Worm (Caenorhabditis elegans) whole organism, L4 larva: ENCODE measurements around the gene R07E5.11.
A peak's percentile ranks its signal among the peaks of the same experiment; 100 is the strongest.

Source experiments
- D1046.2 ChIP-seq: fragments of 200-800 bp; sonication (Bioruptor generic); IDR thresholded peaks from 2 replicates; pipeline ENCODE4 v1.3.6; 2022; ENCODE audit warnings: missing genetic modification characterization, missing compliant biosample characterization
- F10B5.3 ChIP-seq: sonication (generic microtip); optimal IDR thresholded peaks from 2 replicates; lab custom pipeline; 2016; ENCODE audit warnings: mild to moderate bottlenecking, missing genetic modification characterization, missing compliant biosample characterization
- F26F4.8 ChIP-seq: fragments of 200-800 bp; sonication (Bioruptor generic); conservative IDR thresholded peaks from 2 replicates; pipeline ENCODE4 v1.3.6; 2022; ENCODE audit warnings: missing genetic modification characterization, missing compliant biosample characterization
- F37D6.2 ChIP-seq: sonication (generic microtip); optimal IDR thresholded peaks from 2 replicates; lab custom pipeline; 2016; ENCODE audit warnings: mild to moderate bottlenecking, missing genetic modification characterization, missing compliant biosample characterization
- F49E8.2 ChIP-seq: sonication (generic microtip); optimal IDR thresholded peaks from 2 replicates; lab custom pipeline; 2016; ENCODE audit warnings: missing compliant biosample characterization, mild to moderate bottlenecking, missing genetic modification characterization, borderline replicate concordance
- T26A8.4 ChIP-seq: fragments of 200-800 bp; sonication (Bioruptor generic); IDR thresholded peaks from 2 replicates; pipeline ENCODE4 v1.3.6; 2022; ENCODE audit warnings: missing genetic modification characterization, missing compliant biosample characterization
- Y48G9A.11 ChIP-seq: fragments of 200-800 bp; sonication (Bioruptor generic); IDR thresholded peaks from 2 replicates; pipeline ENCODE4 v1.3.6; 2022; ENCODE audit warnings: missing genetic modification reagents, missing genetic modification characterization, missing compliant biosample characterization
- Y5F2A.4 ChIP-seq: fragments of 200-800 bp; sonication (Bioruptor generic); optimal IDR thresholded peaks from 2 replicates; lab custom pipeline; 2018; ENCODE audit warnings: mild to moderate bottlenecking, missing genetic modification characterization, missing compliant biosample characterization
- Y75B8A.6 ChIP-seq: fragments of 200-800 bp; sonication (Bioruptor generic); IDR thresholded peaks from 2 replicates; pipeline ENCODE4 v1.3.6; 2022; ENCODE audit warnings: missing genetic modification reagents, missing genetic modification characterization, missing compliant biosample characterization
- ZK337.2 ChIP-seq: fragments of 200-800 bp; sonication (Bioruptor generic); IDR thresholded peaks from 2 replicates; pipeline ENCODE4 v1.3.6; 2022; ENCODE audit warnings: missing genetic modification reagents, missing genetic modification characterization, missing compliant biosample characterization
- aha-1 ChIP-seq: fragments of 150-350 bp; peaks from one replicate; lab custom pipeline; 2014; ENCODE audit warnings: missing biosample characterization, missing genetic modification characterization
- ama-1 ChIP-seq: fragments of 150-350 bp; optimal IDR thresholded peaks from 2 replicates; lab custom pipeline; 2014; ENCODE audit warnings: inconsistent platforms, mixed read lengths
- ceh-44 ChIP-seq: fragments of 200-800 bp; sonication (Bioruptor generic); IDR thresholded peaks from 2 replicates; pipeline ENCODE4 v1.3.6; 2022; ENCODE audit warnings: missing genetic modification reagents, missing genetic modification characterization, missing compliant biosample characterization
- ceh-82 ChIP-seq: sonication (generic microtip); optimal IDR thresholded peaks from 2 replicates; lab custom pipeline; 2017; ENCODE audit warnings: missing biosample characterization, missing genetic modification characterization
- cey-2 ChIP-seq: sonication (generic microtip); optimal IDR thresholded peaks from 3 replicates; lab custom pipeline; 2017; ENCODE audit warnings: missing genetic modification characterization, mild to moderate bottlenecking, missing compliant biosample characterization, antibody characterized with exemption, borderline replicate concordance; ENCODE audit not compliant: insufficient read depth
- ctbp-1 ChIP-seq: fragments of 200-800 bp; sonication (Bioruptor generic); IDR thresholded peaks from 2 replicates; pipeline ENCODE4 v1.3.6; 2022; ENCODE audit warnings: missing genetic modification reagents, missing genetic modification characterization, missing compliant biosample characterization
- daf-12 ChIP-seq: fragments of 150-350 bp; optimal IDR thresholded peaks from 2 replicates; lab custom pipeline; 2014; ENCODE audit warnings: missing biosample characterization, missing genetic modification reagents, missing genetic modification characterization
- daf-16 ChIP-seq, 3 experiments: sonication (generic microtip); optimal IDR thresholded peaks; 2 replicates each; lab custom pipeline; 2016 to 2017; ENCODE audit warnings: missing genetic modification characterization in 3 of 3, missing genetic modification reagents in 3 of 3, mild to moderate bottlenecking in 2 of 3, missing compliant biosample characterization in 2 of 3, missing biosample characterization in 1 of 3, moderate library complexity in 1 of 3
- daf-19 ChIP-seq: fragments of 200-800 bp; sonication (Bioruptor generic); conservative IDR thresholded peaks from 2 replicates; pipeline ENCODE4 v1.3.6; 2022; ENCODE audit warnings: missing genetic modification characterization, missing compliant biosample characterization
- dmd-6 ChIP-seq: fragments of 200-800 bp; sonication (Bioruptor generic); IDR thresholded peaks from 2 replicates; pipeline ENCODE4 v1.3.6; 2022; ENCODE audit warnings: missing genetic modification reagents, missing genetic modification characterization, missing compliant biosample characterization
- dmd-9 ChIP-seq: fragments of 200-800 bp; sonication (Bioruptor generic); IDR thresholded peaks from 2 replicates; pipeline ENCODE4 v1.3.6; 2022; ENCODE audit warnings: missing genetic modification reagents, missing genetic modification characterization, missing compliant biosample characterization
- egl-43 ChIP-seq: fragments of 200-800 bp; sonication (Bioruptor generic); IDR thresholded peaks from 2 replicates; pipeline ENCODE4 v1.3.6; 2022; ENCODE audit warnings: missing genetic modification reagents, missing genetic modification characterization, missing compliant biosample characterization
- hlh-30 ChIP-seq: sonication (generic microtip); optimal IDR thresholded peaks from 2 replicates; lab custom pipeline; 2017; ENCODE audit warnings: antibody characterized with exemption, mild to moderate bottlenecking, missing genetic modification characterization, missing compliant biosample characterization; ENCODE audit not compliant: insufficient read depth
- lim-7 ChIP-seq: fragments of 200-800 bp; sonication (Bioruptor generic); IDR thresholded peaks from 2 replicates; pipeline ENCODE4 v1.3.6; 2022; ENCODE audit warnings: missing genetic modification characterization, missing compliant biosample characterization
- lin-15B ChIP-seq: fragments of 150-350 bp; sonication (generic microtip); optimal IDR thresholded peaks from 3 replicates; lab custom pipeline; 2014; ENCODE audit warnings: missing biosample characterization, missing genetic modification characterization
- lin-29 ChIP-seq: fragments of 200-800 bp; sonication (Bioruptor generic); IDR thresholded peaks from 2 replicates; pipeline ENCODE4 v1.3.6; 2022; ENCODE audit warnings: missing genetic modification reagents, missing genetic modification characterization, missing compliant biosample characterization
- lin-38 ChIP-seq: fragments of 200-800 bp; sonication (Bioruptor generic); IDR thresholded peaks from 2 replicates; pipeline ENCODE4 v1.3.6; 2022; ENCODE audit warnings: missing genetic modification reagents, missing genetic modification characterization, missing compliant biosample characterization
- lir-3 ChIP-seq: sonication (generic microtip); optimal IDR thresholded peaks from 2 replicates; lab custom pipeline; 2016; ENCODE audit warnings: mild to moderate bottlenecking, missing genetic modification characterization, missing compliant biosample characterization
- madf-5 ChIP-seq, 2 experiments: fragments of 200-800 bp; sonication (Bioruptor generic); IDR thresholded peaks; 2 replicates each; pipeline ENCODE4 v1.3.6; 2022; ENCODE audit warnings: missing compliant biosample characterization in 2 of 2, missing genetic modification characterization in 2 of 2
- mdt-29 ChIP-seq: fragments of 200-800 bp; sonication (Bioruptor generic); IDR thresholded peaks from 2 replicates; pipeline ENCODE4 v1.3.6; 2022; ENCODE audit warnings: missing genetic modification reagents, missing genetic modification characterization, missing compliant biosample characterization
- mxl-2 ChIP-seq: fragments of 200-800 bp; sonication (Bioruptor generic); conservative IDR thresholded peaks from 2 replicates; pipeline ENCODE4 v1.3.6; 2022; ENCODE audit warnings: missing genetic modification reagents, missing genetic modification characterization, missing compliant biosample characterization
- nhr-102 ChIP-seq: sonication (generic microtip); optimal IDR thresholded peaks from 2 replicates; lab custom pipeline; 2016; ENCODE audit warnings: mild to moderate bottlenecking, missing genetic modification characterization, moderate library complexity, missing compliant biosample characterization
- nhr-111 ChIP-seq: fragments of 200-800 bp; sonication (Bioruptor generic); optimal IDR thresholded peaks from 2 replicates; lab custom pipeline; 2018; ENCODE audit warnings: mild to moderate bottlenecking, missing genetic modification characterization, missing compliant biosample characterization
- nhr-237 ChIP-seq: sonication (generic microtip); optimal IDR thresholded peaks from 2 replicates; lab custom pipeline; 2017; ENCODE audit warnings: missing biosample characterization, missing genetic modification characterization
- php-3 ChIP-seq: fragments of 200-800 bp; sonication (Bioruptor generic); IDR thresholded peaks from 2 replicates; pipeline ENCODE4 v1.3.6; 2022; ENCODE audit warnings: missing genetic modification reagents, missing genetic modification characterization, missing compliant biosample characterization
- skn-1 ChIP-seq: fragments of 150-350 bp; optimal IDR thresholded peaks from 2 replicates; lab custom pipeline; 2014; ENCODE audit warnings: missing biosample characterization, missing genetic modification characterization
- snpc-1.2 ChIP-seq: fragments of 200-800 bp; sonication (Bioruptor generic); IDR thresholded peaks from 2 replicates; pipeline ENCODE4 v1.3.6; 2022; ENCODE audit warnings: missing genetic modification reagents, missing genetic modification characterization, missing compliant biosample characterization
- spr-3 ChIP-seq: fragments of 200-800 bp; sonication (Bioruptor generic); optimal IDR thresholded peaks from 2 replicates; lab custom pipeline; 2018; ENCODE audit warnings: mild to moderate bottlenecking, missing genetic modification characterization, missing compliant biosample characterization
- unc-130 ChIP-seq: sonication (generic microtip); optimal IDR thresholded peaks from 2 replicates; lab custom pipeline; 2016; ENCODE audit warnings: missing genetic modification reagents, missing genetic modification characterization, missing compliant biosample characterization
- unc-39 ChIP-seq: sonication (generic microtip); optimal IDR thresholded peaks from 2 replicates; lab custom pipeline; 2017; ENCODE audit warnings: missing biosample characterization, missing genetic modification characterization
- unc-62 ChIP-seq, 3 experiments: fragments of 150-350 bp in 1 of 3; sonication (generic microtip); optimal IDR thresholded peaks in 2 of 3; peaks in 1 of 3; 1 replicate in 1 of 3; 2 replicates in 2 of 3; lab custom pipeline; 2014 to 2017; ENCODE audit warnings: missing biosample characterization in 3 of 3, missing genetic modification characterization in 3 of 3, missing genetic modification reagents in 3 of 3, missing genotype in 1 of 3
- vab-7 ChIP-seq: fragments of 200-800 bp; sonication (Bioruptor generic); IDR thresholded peaks from 2 replicates; pipeline ENCODE4 v1.3.6; 2022; ENCODE audit warnings: missing genetic modification reagents, missing genetic modification characterization, missing compliant biosample characterization

R07E5.11 gene

DNA sequence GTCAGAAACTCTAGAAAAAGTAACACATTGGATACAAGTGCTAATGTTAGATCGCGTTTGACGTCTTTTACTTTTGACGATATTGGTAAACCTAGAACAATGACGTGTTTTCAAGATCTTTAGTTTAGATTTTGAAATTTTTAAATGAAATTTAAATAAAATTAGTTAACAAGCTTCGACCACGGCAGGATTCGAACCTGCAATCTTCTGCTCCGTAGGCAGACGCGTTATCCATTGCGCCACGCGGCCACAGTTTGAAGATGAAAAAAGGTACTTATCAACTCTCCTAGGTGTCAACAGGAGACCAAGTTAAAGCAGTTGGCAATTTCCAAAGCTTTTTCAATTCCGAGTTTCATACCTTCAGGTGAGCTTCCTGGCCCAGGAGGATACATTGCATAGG lies 34.3 kb upstream of the R07E5.11 start (continued):
- TF ChIP-seq lin-38 (peak; percentile 63), Y75B8A.6 (GFP tag; lab: Robert Waterston, UW) (0 out of 2 replicates have a peak, but pooled peaks have one; percentile 29), madf-5 (GFP tag; IDR thresholded peaks at IDR 0.05; lab: Robert Waterston, UW) (0 out of 4 replicates have a peak, but pooled peaks have one; percentile 6 to 28), spr-3 (GFP tag; lab: Kevin White, UChicago) (no peak), mdt-29 (GFP tag; lab: Robert Waterston, UW) (0 out of 2 replicates have a peak, but pooled peaks have one; percentile 7), dmd-9 (no peak), lir-3 (tag; lab: Kevin White, UChicago) (no peak), dmd-6 (GFP tag; lab: Robert Waterston, UW) (peak; percentile 32; the same call in 1 of the 2 replicates), D1046.2 (GFP tag; lab: Robert Waterston, UW) (0 out of 2 replicates have a peak, but pooled peaks have one; percentile 70), daf-19 (GFP tag; lab: Robert Waterston, UW) (peak; percentile 46; the same call in 1 of the 2 replicates), nhr-111 (no peak), vab-7 (GFP tag; lab: Robert Waterston, UW) (peak; percentile 49; the same call in 1 of the 2 replicates), F26F4.8 (GFP tag; lab: Robert Waterston, UW) (0 out of 2 replicates have a peak, but pooled peaks have one; percentile 28), hlh-30 (tag; lab: Kevin White, UChicago) (peak; percentile 6), ctbp-1 (GFP tag; lab: Robert Waterston, UW) (no peak), ceh-44 (GFP tag; lab: Robert Waterston, UW) (no peak), lin-15B (tag; lab: Kevin White, UChicago) (no peak), snpc-1.2 (GFP tag; lab: Robert Waterston, UW) (0 out of 2 replicates have a peak, but pooled peaks have one; percentile 53), T26A8.4 (GFP tag; lab: Robert Waterston, UW) (no peak), daf-16 (GFP tag; optimal IDR thresholded peaks at IDR 0.05; lab: Kevin White, UChicago) (peak in 1 of 2 experiments; percentile 64), daf-16 (tag; optimal IDR thresholded peaks at IDR 0.05; lab: Kevin White, UChicago) (no peak), F10B5.3 (tag; lab: Kevin White, UChicago) (no peak), egl-43 (GFP tag; lab: Robert Waterston, UW) (0 out of 2 replicates have a peak, but pooled peaks have one; percentile 41), skn-1 (no peak), Y48G9A.11 (GFP tag; lab: Robert Waterston, UW) (no peak), lim-7 (GFP tag; lab: Robert Waterston, UW) (peak; percentile 61; the same call in 1 of the 2 replicates), nhr-237 (no peak), unc-39 (tag; lab: Kevin White, UChicago) (no peak), ama-1 (lab: Kevin White, UChicago) (no peak), nhr-102 (tag; lab: Kevin White, UChicago) (peak; percentile 26), php-3 (GFP tag; lab: Robert Waterston, UW) (0 out of 2 replicates have a peak, but pooled peaks have one; percentile 21), F37D6.2 (no peak), unc-130 (GFP tag; lab: Kevin White, UChicago) (peak; percentile 51), ceh-82 (tag; lab: Kevin White, UChicago) (no peak), cey-2 (tag; lab: Kevin White, UChicago) (no peak), lin-29 (GFP tag; lab: Robert Waterston, UW) (no peak), F49E8.2 (peak; percentile 48)

ce11 chrIII:4448029-4448428 lies 33.0 kb upstream of the R07E5.11 start:
- no peak for TF ChIP-seq mxl-2 (GFP tag; lab: Robert Waterston, UW)
- no peak for TF ChIP-seq unc-130 (GFP tag; lab: Kevin White, UChicago)
- no peak for TF ChIP-seq Y5F2A.4 (GFP tag; lab: Kevin White, UChicago)
- TF ChIP-seq ZK337.2 (GFP tag; lab: Robert Waterston, UW), result no peak
- TF ChIP-seq skn-1, result no peak
- TF ChIP-seq aha-1, result peak; percentile 9
- TF ChIP-seq daf-12 (tag; lab: Kevin White, UChicago), result no peak
- peak in 1 of 2 experiments; percentile 89 for TF ChIP-seq unc-62 (GFP tag; optimal IDR thresholded peaks at IDR 0.05 in 1 of 2; lab: Kevin White, UChicago)
- TF ChIP-seq unc-62 (tag; optimal IDR thresholded peaks at IDR 0.05; lab: Kevin White, UChicago), result no peak
- TF ChIP-seq, all 104 proteins: peak for 2
